Worm (Caenorhabditis elegans): ENCODE results near the gene hog-1.

DNA sequence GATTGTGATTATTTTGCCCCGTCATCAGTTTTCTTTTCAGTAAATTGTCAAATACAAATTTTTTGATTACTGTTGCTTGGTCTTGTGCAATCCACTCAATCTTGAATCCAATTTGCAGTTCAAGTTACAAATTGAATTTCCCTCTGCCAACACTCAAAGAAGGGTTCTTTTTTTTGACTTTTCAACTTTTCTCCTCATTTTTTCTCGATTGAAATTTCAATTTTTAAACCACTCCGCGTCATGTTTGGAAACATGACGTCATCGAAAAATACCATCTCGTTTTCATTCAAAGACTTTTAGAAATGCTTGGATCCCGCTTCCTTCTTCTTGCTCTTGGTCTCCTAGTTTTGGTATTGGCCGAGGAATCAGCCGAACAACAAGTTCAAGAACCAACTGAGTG lies 31.5 kb upstream of the hog-1 start, which contains the start of gene flp-7:
- no peak for TF ChIP-seq W03F9.2 (tag; optimal IDR thresholded peaks at IDR 0.05)
- TF ChIP-seq dao-5 (tag; optimal IDR thresholded peaks at IDR 0.05): no peak
- TF ChIP-seq him-1 (tag; optimal IDR thresholded peaks at IDR 0.05): no peak
